Fruit fly (Drosophila melanogaster) whole organism, pupa: ENCODE data around the gene Hecw.

Source experiments
- CG12605 ChIP-seq: fragments of 200-800 bp; sonication (Bioruptor generic); IDR thresholded peaks from 2 replicates; pipeline ENCODE4 v1.3.6; 2022; ENCODE audit warnings: missing biosample characterization, missing genetic modification characterization
- CG13204 ChIP-seq: fragments of 200-800 bp; sonication (Bioruptor generic); optimal IDR thresholded peaks from 2 replicates; lab custom pipeline; 2018; ENCODE audit warnings: missing biosample characterization, mild to moderate bottlenecking, missing genetic modification characterization, moderate library complexity

DNA sequence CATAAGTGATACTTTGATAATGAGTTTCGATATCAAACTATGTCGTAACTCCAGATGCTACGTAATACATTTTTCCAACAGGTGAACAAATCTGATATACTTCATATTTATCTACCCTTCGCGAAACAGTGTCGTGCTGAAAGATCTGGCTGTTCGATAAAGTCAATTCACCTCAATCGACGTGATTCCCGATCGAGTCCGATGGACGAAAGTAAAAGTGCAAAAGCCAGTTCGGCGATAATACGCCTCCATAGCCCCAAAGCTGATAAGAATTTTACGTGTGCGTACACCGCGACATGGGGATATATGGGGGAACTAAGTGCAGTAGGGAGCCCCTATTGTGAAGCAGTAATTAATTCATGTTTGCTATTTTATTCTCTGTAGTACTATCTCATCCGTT is 10.6 kb upstream of the Hecw start:
- TF ChIP-seq CG12605 (GFP tag; lab: Robert Waterston, UW) (no peak), CG13204 (GFP tag; lab: Kevin White, UChicago) (no peak)
